Worm (Caenorhabditis elegans) whole organism, early embryonic: ENCODE data around the gene C04B4.2.

Experiments used
- B0310.2 ChIP-seq: sonication (generic microtip); optimal IDR thresholded peaks from 2 replicates; lab custom pipeline; 2016; ENCODE audit warnings: mild to moderate bottlenecking, missing genetic modification characterization, missing compliant biosample characterization
- F13C5.2 ChIP-seq: sonication (generic microtip); optimal IDR thresholded peaks from 2 replicates; lab custom pipeline; 2017; ENCODE audit warnings: mild to moderate bottlenecking, missing genetic modification characterization, inconsistent platforms, missing compliant biosample characterization
- aly-1 ChIP-seq: sonication (generic microtip); optimal IDR thresholded peaks from 2 replicates; lab custom pipeline; 2016; ENCODE audit warnings: missing genetic modification characterization, missing compliant biosample characterization
- ama-1 ChIP-seq: fragments of 150-350 bp; optimal IDR thresholded peaks from 2 replicates; lab custom pipeline; 2014
- ceh-13 ChIP-seq: fragments of 200-800 bp; sonication (Bioruptor generic); optimal IDR thresholded peaks from 2 replicates; lab custom pipeline; 2018; ENCODE audit warnings: mild to moderate bottlenecking, missing genetic modification characterization, missing compliant biosample characterization
- ceh-36 ChIP-seq: sonication (generic microtip); optimal IDR thresholded peaks from 2 replicates; lab custom pipeline; 2016; ENCODE audit warnings: missing genetic modification characterization, inconsistent platforms, missing compliant biosample characterization
- ets-7 ChIP-seq: sonication (generic microtip); optimal IDR thresholded peaks from 2 replicates; lab custom pipeline; 2016; ENCODE audit warnings: missing genotype, missing genetic modification characterization, missing compliant biosample characterization
- flt-1 ChIP-seq: fragments of 200-800 bp; sonication (Bioruptor generic); IDR thresholded peaks from 2 replicates; pipeline ENCODE4 v1.3.6; 2022; ENCODE audit warnings: missing genetic modification characterization, missing compliant biosample characterization
- hmbx-1 ChIP-seq: sonication (generic microtip); optimal IDR thresholded peaks from 2 replicates; lab custom pipeline; 2016; ENCODE audit warnings: mild to moderate bottlenecking, missing genetic modification characterization, missing compliant biosample characterization
- hmg-4 ChIP-seq: fragments of 200-800 bp; sonication (Bioruptor generic); optimal IDR thresholded peaks from 2 replicates; lab custom pipeline; 2018; ENCODE audit warnings: mild to moderate bottlenecking, missing genetic modification characterization, missing compliant biosample characterization
- hnd-1 ChIP-seq: sonication (generic microtip); optimal IDR thresholded peaks from 2 replicates; lab custom pipeline; 2016; ENCODE audit warnings: missing genetic modification characterization, missing compliant biosample characterization
- pes-1 ChIP-seq: fragments of 200-800 bp; sonication (Bioruptor generic); IDR thresholded peaks from 2 replicates; pipeline ENCODE4 v1.3.6; 2022; ENCODE audit warnings: missing genetic modification reagents, missing genetic modification characterization, missing compliant biosample characterization
- scrt-1 ChIP-seq: fragments of 200-800 bp; sonication (Bioruptor generic); IDR thresholded peaks from 2 replicates; pipeline ENCODE4 v1.3.6; 2022; ENCODE audit warnings: missing genetic modification characterization, missing compliant biosample characterization
- sea-1 ChIP-seq: fragments of 200-800 bp; sonication (Bioruptor generic); conservative IDR thresholded peaks from 2 replicates; pipeline ENCODE4 v1.3.6; 2022; ENCODE audit warnings: missing genetic modification characterization, missing compliant biosample characterization
- tbx-11 ChIP-seq: fragments of 200-800 bp; sonication (Bioruptor generic); IDR thresholded peaks from 2 replicates; pipeline ENCODE4 v1.3.6; 2022; ENCODE audit warnings: missing genetic modification characterization, missing compliant biosample characterization
- tbx-37 ChIP-seq: fragments of 200-800 bp; sonication (Bioruptor generic); conservative IDR thresholded peaks from 2 replicates; pipeline ENCODE4 v1.3.6; 2022; ENCODE audit warnings: missing genetic modification reagents, missing genetic modification characterization, missing compliant biosample characterization
- tra-4 ChIP-seq: sonication (generic microtip); optimal IDR thresholded peaks from 2 replicates; lab custom pipeline; 2017; ENCODE audit warnings: missing genetic modification characterization, missing compliant biosample characterization

The C04B4.2 gene

ce11 chrX:12320737-12321136 lies 37.7 kb downstream of the C04B4.2 start, which contains the start of gene ceh-40:
ceh-40 (minus strand) TSS chrX:12320777.
- TF ChIP-seq hnd-1 (tag; lab: Kevin White, UChicago), result no peak

- no peak for TF ChIP-seq ceh-13
- no peak for TF ChIP-seq F13C5.2 (tag; lab: Kevin White, UChicago)
- no peak for TF ChIP-seq pes-1 (GFP tag; lab: Robert Waterston, UW)
- no peak for TF ChIP-seq tbx-11 (GFP tag; lab: Robert Waterston, UW)
- no peak for TF ChIP-seq ceh-36 (tag; lab: Kevin White, UChicago)
- no peak for TF ChIP-seq hmg-4 (GFP tag; lab: Kevin White, UChicago)
- no peak for TF ChIP-seq hnd-1 (tag; lab: Kevin White, UChicago)
- TF ChIP-seq tra-4 (tag; lab: Kevin White, UChicago), result no peak
Measured at ce11 chrX:12321357-12321756, 38.3 kb downstream of the C04B4.2 start, which contains the start of gene F17A2.13. F17A2.13 (plus strand) TSS chrX:12321657.

ce11 chrX:12323439-12323838 lies 40.4 kb downstream of the C04B4.2 start, which contains the start of gene srd-40:
srd-40 (plus strand) TSS chrX:12323739.
- no peak for TF ChIP-seq hnd-1 (tag; lab: Kevin White, UChicago)
- no peak for TF ChIP-seq scrt-1 (GFP tag; lab: Robert Waterston, UW)
- no peak for TF ChIP-seq sea-1 (GFP tag; lab: Robert Waterston, UW)
- no peak for TF ChIP-seq hmbx-1
- no peak for TF ChIP-seq tbx-11 (GFP tag; lab: Robert Waterston, UW)
- TF ChIP-seq ceh-36 (tag; lab: Kevin White, UChicago), result no peak
- no peak for TF ChIP-seq tbx-37 (GFP tag; lab: Robert Waterston, UW)
- no peak for TF ChIP-seq B0310.2 (tag; lab: Kevin White, UChicago)
- no peak for TF ChIP-seq pes-1 (GFP tag; lab: Robert Waterston, UW)
- TF ChIP-seq ets-7 (tag; lab: Kevin White, UChicago), result no peak
- TF ChIP-seq tra-4 (tag; lab: Kevin White, UChicago), result no peak

- no peak for TF ChIP-seq sea-1 (GFP tag; lab: Robert Waterston, UW)
- TF ChIP-seq aly-1, result no peak
- no peak for TF ChIP-seq ets-7 (tag; lab: Kevin White, UChicago)
- TF ChIP-seq scrt-1 (GFP tag; lab: Robert Waterston, UW), result no peak
- no peak for TF ChIP-seq tbx-11 (GFP tag; lab: Robert Waterston, UW)
Measured at ce11 chrX:12326424-12326823, 43.3 kb downstream of the C04B4.2 start, which contains the start of gene srd-41. srd-41 (plus strand) TSS chrX:12326724.

- TF ChIP-seq B0310.2 (tag; lab: Kevin White, UChicago), result no peak
- TF ChIP-seq ceh-36 (tag; lab: Kevin White, UChicago), result no peak
- no peak for TF ChIP-seq hmg-4 (GFP tag; lab: Kevin White, UChicago)
- no peak for TF ChIP-seq ama-1 (lab: Kevin White, UChicago)
- no peak for TF ChIP-seq hnd-1 (tag; lab: Kevin White, UChicago)
- TF ChIP-seq sea-1 (GFP tag; lab: Robert Waterston, UW), result no peak
- no peak for TF ChIP-seq hmbx-1
- TF ChIP-seq pes-1 (GFP tag; lab: Robert Waterston, UW), result no peak
- no peak for TF ChIP-seq tra-4 (tag; lab: Kevin White, UChicago)
- no peak for TF ChIP-seq aly-1
- TF ChIP-seq ets-7 (tag; lab: Kevin White, UChicago), result no peak
- TF ChIP-seq flt-1 (GFP tag; lab: Robert Waterston, UW), result no peak
Measured at ce11 chrX:12328676-12329075, 45.6 kb downstream of the C04B4.2 start, which contains the start of gene srd-45. srd-45 (plus strand) TSS chrX:12328976.

ce11 chrX:12331795-12332194 lies 48.7 kb downstream of the C04B4.2 start, which contains the start of gene srd-46:
srd-46 (plus strand) TSS chrX:12332095.
- TF ChIP-seq pes-1 (GFP tag; lab: Robert Waterston, UW) (no peak), ets-7 (tag; lab: Kevin White, UChicago) (no peak), hmg-4 (GFP tag; lab: Kevin White, UChicago) (no peak), tra-4 (tag; lab: Kevin White, UChicago) (no peak), tbx-11 (GFP tag; lab: Robert Waterston, UW) (no peak), flt-1 (GFP tag; lab: Robert Waterston, UW) (no peak), sea-1 (GFP tag; lab: Robert Waterston, UW) (no peak), ceh-36 (tag; lab: Kevin White, UChicago) (no peak), F13C5.2 (tag; lab: Kevin White, UChicago) (no peak), scrt-1 (GFP tag; lab: Robert Waterston, UW) (no peak)

- TF ChIP-seq ets-7 (tag; lab: Kevin White, UChicago) (no peak), F13C5.2 (tag; lab: Kevin White, UChicago) (no peak), sea-1 (GFP tag; lab: Robert Waterston, UW) (no peak), aly-1 (no peak), ceh-36 (tag; lab: Kevin White, UChicago) (no peak), ceh-13 (no peak), flt-1 (GFP tag; lab: Robert Waterston, UW) (no peak), tbx-37 (GFP tag; lab: Robert Waterston, UW) (no peak), hmbx-1 (no peak), hmg-4 (GFP tag; lab: Kevin White, UChicago) (no peak)
Measured at ce11 chrX:12333479-12333878, 50.4 kb downstream of the C04B4.2 start, which contains the start of gene srd-47. srd-47 (plus strand) TSS chrX:12333642.
